Fruit fly (Drosophila melanogaster): Measurements from ENCODE around the gene primo-2.

primo-2 gene

dm6 chr3R:13674492-13675033 is 37.1 kb downstream of the primo-2 start, which contains the start of gene Task6 (continued):
- TF ChIP-seq trem (tag; optimal IDR thresholded peaks at IDR 0.05) (peak; percentile 9), CTCF (GFP tag; optimal IDR thresholded peaks at IDR 0.05) (peak; percentile 67), CG1233 (GFP tag; optimal IDR thresholded peaks at IDR 0.05) (no peak), hkb (optimal IDR thresholded peaks at IDR 0.05) (peak; percentile 27), hkb (GFP tag; IDR thresholded peaks at IDR 0.05) (no peak), CG14860 (GFP tag; IDR thresholded peaks at IDR 0.05; ENCODE audit: partially characterized antibody) (no peak), Xbp1 (GFP tag; optimal IDR thresholded peaks at IDR 0.05) (no peak), pita (GFP tag; optimal IDR thresholded peaks at IDR 0.05) (peak; percentile 84), CG9437 (GFP tag; optimal IDR thresholded peaks at IDR 0.05) (peak; percentile 7), otp (GFP tag; IDR thresholded peaks at IDR 0.05) (no peak), CoRest (tag; optimal IDR thresholded peaks at IDR 0.05) (peak; percentile 14), zen2 (GFP tag; IDR thresholded peaks at IDR 0.05; ENCODE audit: partially characterized antibody) (no peak), CG2712 (tag; optimal IDR thresholded peaks at IDR 0.05) (peak; percentile 1), Trl (optimal IDR thresholded peaks at IDR 0.05) (peak in 1 of 2 experiments; percentile 20), Trl (GFP tag; optimal IDR thresholded peaks at IDR 0.05) (no peak), CG14710 (tag; optimal IDR thresholded peaks at IDR 0.05) (peak; percentile 48), sens (GFP tag) (peak; percentile 75), CG10959 (GFP tag; IDR thresholded peaks at IDR 0.05) (no peak), sqz (GFP tag; optimal IDR thresholded peaks at IDR 0.05) (peak; percentile 6), bab2 (GFP tag; optimal IDR thresholded peaks at IDR 0.05) (no peak)

- TF ChIP-seq CG17612 (GFP tag; IDR thresholded peaks at IDR 0.05), result peak; percentile 94
- TF ChIP-seq CG8944 (GFP tag; optimal IDR thresholded peaks at IDR 0.05), result no peak
- no peak for TF ChIP-seq jing (GFP tag; optimal IDR thresholded peaks at IDR 0.05)
- peak; percentile 82 for TF ChIP-seq CG8290 (GFP tag; optimal IDR thresholded peaks at IDR 0.05)
- peak in 1 of 2 experiments; percentile 92 for TF ChIP-seq CG8290 (tag; optimal IDR thresholded peaks at IDR 0.05)
- TF ChIP-seq row (GFP tag; IDR thresholded peaks at IDR 0.05), result no peak
- no peak for TF ChIP-seq cas (GFP tag; IDR thresholded peaks at IDR 0.05)
- no peak for TF ChIP-seq pnt (GFP tag; optimal IDR thresholded peaks at IDR 0.05)
- TF ChIP-seq CG18476 (GFP tag; optimal IDR thresholded peaks at IDR 0.05), result no peak
- no peak for TF ChIP-seq abd-A (tag; optimal IDR thresholded peaks at IDR 0.05)
- no peak for TF ChIP-seq zf30C (GFP tag; optimal IDR thresholded peaks at IDR 0.05)
Measured at dm6 chr3R:13672898-13673297, 38.7 kb downstream of the primo-2 start.

- TF ChIP-seq Med (GFP tag) (peak; percentile 43), CG2875 (GFP tag; optimal IDR thresholded peaks at IDR 0.05) (no peak), Ets65A (GFP tag) (peak; percentile 53)
Measured at dm6 chr3R:13665992-13666391, 45.6 kb downstream of the primo-2 start.

- TF ChIP-seq dmrt11E (tag; optimal IDR thresholded peaks at IDR 0.05) (no peak), ci (GFP tag; IDR thresholded peaks at IDR 0.05) (no peak), tgo (GFP tag; IDR thresholded peaks at IDR 0.05) (no peak), CTCF (GFP tag; optimal IDR thresholded peaks at IDR 0.05) (no peak), Ets65A (GFP tag) (peak; percentile 64), CG1832 (GFP tag; optimal IDR thresholded peaks at IDR 0.05) (no peak), CG15479 (GFP tag; optimal IDR thresholded peaks at IDR 0.05) (no peak), pum (GFP tag; optimal IDR thresholded peaks at IDR 0.05) (no peak), H2.0 (GFP tag; IDR thresholded peaks at IDR 0.05) (no peak), CG7745 (tag; optimal IDR thresholded peaks at IDR 0.05) (no peak), CG2202 (tag; optimal IDR thresholded peaks at IDR 0.05) (no peak), Doc2 (GFP tag; IDR thresholded peaks at IDR 0.05) (no peak), Dbx (GFP tag; IDR thresholded peaks at IDR 0.05) (0 out of 3 replicates have a peak, but pooled peaks have one; percentile 12), danr (GFP tag; IDR thresholded peaks at IDR 0.05) (0 out of 2 replicates have a peak, but pooled peaks have one; percentile 7), ham (GFP tag; IDR thresholded peaks at IDR 0.05) (no peak), wor (GFP tag; IDR thresholded peaks at IDR 0.05) (no peak), CG18764 (GFP tag; optimal IDR thresholded peaks at IDR 0.05) (no peak), CG1792 (GFP tag; optimal IDR thresholded peaks at IDR 0.05) (no peak), en (GFP tag; optimal IDR thresholded peaks at IDR 0.05) (no peak)
Measured at dm6 chr3R:13662149-13662548, 49.5 kb downstream of the primo-2 start.

Measured in whole organism, embryonic.